Fruit fly (Drosophila melanogaster) whole organism, adult: ENCODE results near the gene AcCoAS.
A peak's percentile ranks its signal among the peaks of the same experiment; 100 is the strongest.

Experiments used
- CG11617 ChIP-seq: fragments of 200-800 bp; sonication (Bioruptor generic); optimal IDR thresholded peaks from 2 replicates; lab custom pipeline; 2017; ENCODE audit warnings: mild to moderate bottlenecking, missing biosample characterization, missing genetic modification reagents, missing genetic modification characterization
- CG12768 ChIP-seq: fragments of 200-800 bp; sonication (Bioruptor generic); optimal IDR thresholded peaks from 2 replicates; lab custom pipeline; 2017; ENCODE audit warnings: missing biosample characterization, missing genetic modification characterization, mild to moderate bottlenecking, moderate library complexity, missing genetic modification reagents
- CG14711 ChIP-seq: fragments of 200-800 bp; sonication (Bioruptor generic); optimal IDR thresholded peaks from 2 replicates; lab custom pipeline; 2018; ENCODE audit warnings: missing biosample characterization, mild to moderate bottlenecking, missing genetic modification characterization, moderate library complexity
- CG1620 ChIP-seq: fragments of 200-800 bp; sonication (Bioruptor generic); optimal IDR thresholded peaks from 2 replicates; lab custom pipeline; 2016; ENCODE audit warnings: missing biosample characterization, missing genetic modification characterization
- CG33017 ChIP-seq: fragments of 200-800 bp; sonication (Bioruptor generic); optimal IDR thresholded peaks from 2 replicates; lab custom pipeline; 2018; ENCODE audit warnings: missing biosample characterization, mild to moderate bottlenecking, missing genetic modification characterization, moderate library complexity
- CG5204 ChIP-seq: fragments of 200-800 bp; sonication (Bioruptor generic); optimal IDR thresholded peaks from 2 replicates; lab custom pipeline; 2016; ENCODE audit warnings: missing biosample characterization, missing genetic modification characterization
- CG7045 ChIP-seq: fragments of 200-800 bp; sonication (Bioruptor generic); optimal IDR thresholded peaks from 2 replicates; lab custom pipeline; 2017; ENCODE audit warnings: missing biosample characterization, mild to moderate bottlenecking, missing genetic modification characterization
- CG7101 ChIP-seq: fragments of 200-800 bp; sonication (Bioruptor generic); optimal IDR thresholded peaks from 2 replicates; lab custom pipeline; 2018; ENCODE audit warnings: missing biosample characterization, mild to moderate bottlenecking, missing genetic modification characterization, moderate library complexity
- Clk ChIP-seq: fragments of 200-800 bp; sonication (Bioruptor generic); optimal IDR thresholded peaks from 2 replicates; lab custom pipeline; 2017; ENCODE audit warnings: missing biosample characterization, missing genetic modification characterization
- Crg-1 ChIP-seq: fragments of 200-800 bp; sonication (Bioruptor generic); optimal IDR thresholded peaks from 2 replicates; lab custom pipeline; 2016; ENCODE audit warnings: missing biosample characterization, missing genetic modification characterization
- Hr96 ChIP-seq: fragments of 200-800 bp; sonication (Bioruptor generic); optimal IDR thresholded peaks from 2 replicates; lab custom pipeline; 2016; ENCODE audit warnings: missing biosample characterization, missing genetic modification characterization
- Mnt ChIP-seq: fragments of 200-800 bp; sonication (Bioruptor generic); optimal IDR thresholded peaks from 2 replicates; lab custom pipeline; 2016; ENCODE audit warnings: missing biosample characterization, mild to moderate bottlenecking, missing genetic modification characterization
- bab1 ChIP-seq: fragments of 200-800 bp; sonication (Bioruptor generic); optimal IDR thresholded peaks from 3 replicates; lab custom pipeline; 2019; ENCODE audit warnings: missing biosample characterization, mild to moderate bottlenecking, missing genetic modification characterization, moderate library complexity
- cic ChIP-seq: fragments of 200-800 bp; sonication (Bioruptor generic); optimal IDR thresholded peaks from 2 replicates; lab custom pipeline; 2017; ENCODE audit warnings: missing biosample characterization, mild to moderate bottlenecking, missing genetic modification characterization, moderate library complexity
- cnc ChIP-seq, 2 experiments: fragments of >200 bp; optimal IDR thresholded peaks; 2 replicates each; lab custom pipeline; 2017
- kay ChIP-seq: fragments of 200-800 bp; sonication (Bioruptor generic); peaks from one replicate; lab custom pipeline; 2016; ENCODE audit warnings: missing biosample characterization, missing genetic modification characterization, borderline replicate concordance
- ovo ChIP-seq: fragments of 200-800 bp; sonication (Bioruptor generic); optimal IDR thresholded peaks from 2 replicates; lab custom pipeline; 2016; ENCODE audit warnings: missing biosample characterization, missing genetic modification characterization
- pad ChIP-seq: fragments of 200-800 bp; sonication (Bioruptor generic); optimal IDR thresholded peaks from 3 replicates; lab custom pipeline; 2017; ENCODE audit warnings: missing biosample characterization, missing genetic modification characterization, mild to moderate bottlenecking, moderate library complexity, missing genetic modification reagents
- tj ChIP-seq: fragments of 200-800 bp; sonication (Bioruptor generic); optimal IDR thresholded peaks from 3 replicates; lab custom pipeline; 2017; ENCODE audit warnings: missing biosample characterization, mild to moderate bottlenecking, missing genetic modification characterization, moderate library complexity
- toe ChIP-seq: fragments of 200-800 bp; sonication (Bioruptor generic); optimal IDR thresholded peaks from 2 replicates; lab custom pipeline; 2016; ENCODE audit warnings: missing biosample characterization, missing genetic modification characterization

AcCoAS gene

DNA sequence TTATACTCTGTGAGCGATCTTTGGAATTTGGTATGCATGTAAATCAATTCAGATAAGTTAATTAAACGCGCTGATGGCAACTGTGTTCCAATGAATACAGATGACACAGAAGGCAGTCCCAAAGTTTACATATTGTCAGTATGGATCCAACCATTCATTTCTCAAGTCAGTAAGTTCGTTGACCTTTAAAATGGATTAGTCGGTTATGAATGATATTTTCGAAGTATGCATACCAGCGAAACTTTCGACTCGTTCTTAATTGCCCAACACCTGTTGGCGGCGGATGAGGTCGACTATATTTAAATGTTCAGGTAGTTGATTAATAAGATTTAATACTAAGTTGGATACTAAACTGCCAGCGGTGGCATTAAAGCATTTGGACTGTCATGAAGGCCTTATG, 10.3 kb upstream of the AcCoAS start:
- no peak for TF ChIP-seq CG12768 (GFP tag; lab: Kevin White, UChicago)
- no peak for TF ChIP-seq cic
- no peak for TF ChIP-seq bab1
- no peak for TF ChIP-seq toe (GFP tag; lab: Kevin White, UChicago)
- TF ChIP-seq CG1620 (GFP tag; lab: Kevin White, UChicago), result no peak
- no peak for TF ChIP-seq ovo (GFP tag; lab: Kevin White, UChicago)
- no peak for TF ChIP-seq CG11617 (GFP tag; lab: Kevin White, UChicago)
- no peak for TF ChIP-seq CG7101 (tag; lab: Kevin White, UChicago)

DNA sequence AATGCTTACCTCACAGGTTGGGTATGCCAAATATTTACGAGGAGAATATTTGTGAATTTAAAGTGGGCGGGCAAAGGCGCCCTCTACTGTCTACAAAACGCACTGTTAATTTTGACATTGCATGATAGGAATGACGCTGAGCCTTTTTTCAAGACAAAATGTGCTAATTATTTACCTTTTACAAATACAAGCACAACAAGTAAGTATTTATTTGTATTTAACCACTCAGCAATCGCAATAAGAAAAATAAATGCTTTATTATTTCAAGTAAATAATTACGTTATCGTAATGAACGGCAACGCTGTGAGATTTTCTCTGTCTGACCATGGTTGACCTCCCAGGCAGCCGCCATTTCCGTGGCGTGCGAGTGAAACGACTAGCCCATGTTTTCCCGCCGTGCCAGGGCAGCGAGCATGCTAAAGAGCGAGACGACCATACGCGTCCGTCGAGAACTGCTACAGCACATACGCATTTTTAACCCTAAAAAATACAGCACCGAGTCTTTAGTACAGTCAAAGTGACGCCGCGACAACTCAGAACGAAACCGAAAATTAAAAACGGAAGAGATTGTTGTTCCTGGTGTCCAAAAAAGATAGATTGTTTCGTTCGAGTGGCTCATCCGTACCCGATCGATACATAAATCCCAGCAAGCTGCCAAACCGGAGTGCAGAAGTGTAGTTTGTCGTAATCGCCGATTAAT, 5.7 kb upstream of the AcCoAS start, which contains the start of the genes CG12974 and pzg:
CG12974 (minus strand) TSS at position 324 of the 700 bp plus-strand sequence.
pzg (plus strand) TSS at position 461 of the 700 bp plus-strand sequence.
- TF ChIP-seq CG5204 (GFP tag; lab: Kevin White, UChicago) (no peak), CG14711 (tag; lab: Kevin White, UChicago) (peak; percentile 58), toe (GFP tag; lab: Kevin White, UChicago) (peak; percentile 77), CG11617 (GFP tag; lab: Kevin White, UChicago) (peak; percentile 84), CG7045 (GFP tag; lab: Kevin White, UChicago) (peak; percentile 70), CG12768 (GFP tag; lab: Kevin White, UChicago) (no peak), CG7101 (tag; lab: Kevin White, UChicago) (peak; percentile 70), bab1 (peak; percentile 97), Crg-1 (GFP tag; lab: Kevin White, UChicago) (peak; percentile 50), CG33017 (peak; percentile 46), pad (peak; percentile 77), cnc (optimal IDR thresholded peaks at IDR 0.05; lab: Kevin White, UChicago) (no peak), Mnt (GFP tag; lab: Kevin White, UChicago) (peak; percentile 77), tj (GFP tag; lab: Kevin White, UChicago) (peak; percentile 73), ovo (GFP tag; lab: Kevin White, UChicago) (peak; percentile 58), Hr96 (GFP tag; lab: Kevin White, UChicago) (peak; percentile 66), kay (GFP tag; lab: Kevin White, UChicago) (no peak), Clk (GFP tag; lab: Kevin White, UChicago) (peak; percentile 65), cic (no peak), CG1620 (GFP tag; lab: Kevin White, UChicago) (peak; percentile 84)

DNA sequence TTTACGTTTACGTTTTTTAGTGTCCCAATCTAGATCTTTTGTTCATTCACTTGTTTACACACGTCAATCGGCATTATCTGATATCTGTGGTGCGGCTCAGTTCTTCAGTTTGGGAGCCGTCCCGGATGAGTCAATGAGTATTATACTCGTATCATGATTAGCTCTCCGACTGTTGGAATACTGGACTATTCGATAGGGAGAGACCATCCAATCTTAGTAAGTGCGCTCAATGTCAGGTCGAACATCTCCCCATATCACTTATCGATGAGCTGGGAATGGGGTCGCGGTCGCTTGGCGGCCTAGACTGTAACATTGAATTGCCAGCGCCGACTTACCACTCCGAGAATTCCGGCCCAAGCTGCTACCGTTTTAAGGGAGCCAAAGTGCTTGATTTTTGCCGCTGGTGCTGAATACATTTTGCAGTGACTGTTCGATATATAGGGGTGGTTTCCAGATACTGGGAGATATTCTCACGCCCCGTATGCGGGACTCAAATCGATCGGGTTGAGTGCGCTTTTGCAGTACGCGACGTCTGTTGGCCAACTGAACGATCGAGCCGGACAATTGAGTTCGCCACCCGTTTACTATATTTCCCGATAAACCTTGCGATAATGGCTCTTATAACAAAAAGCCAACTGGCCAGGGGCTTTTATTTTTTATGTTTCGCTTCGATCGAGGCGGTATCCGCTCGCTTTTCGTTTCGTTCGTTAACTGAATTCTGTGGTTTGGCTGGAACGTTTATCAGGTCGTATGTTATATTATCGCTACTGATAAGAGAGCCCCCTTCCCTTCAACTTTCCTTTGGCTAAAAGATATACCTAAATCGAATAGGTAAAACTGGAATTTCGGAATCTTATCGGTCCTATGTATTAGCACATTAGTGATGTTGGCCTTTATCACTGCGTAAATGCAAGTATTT, 4.9 kb upstream of the AcCoAS start:
- no peak for TF ChIP-seq Hr96 (GFP tag; lab: Kevin White, UChicago)
- TF ChIP-seq cic, result peak; percentile 27

DNA sequence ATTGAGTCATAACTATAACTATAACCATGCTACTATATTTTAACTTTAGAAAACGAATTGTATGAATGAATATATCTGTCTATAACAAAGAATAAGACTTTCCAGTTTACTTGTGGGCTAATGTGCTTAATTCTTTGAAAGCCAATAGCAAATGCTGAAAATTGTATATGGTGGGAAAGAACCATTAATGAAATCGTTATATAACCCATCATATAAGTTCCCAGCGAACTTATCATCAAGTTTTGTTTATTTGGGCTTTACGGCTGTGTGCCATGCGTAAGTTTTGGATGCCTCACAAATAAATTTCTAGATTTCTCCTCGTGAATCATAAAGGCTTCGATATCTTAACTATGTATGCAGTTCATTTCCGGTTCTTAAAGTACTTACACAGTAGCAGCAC, 3.8 kb upstream of the AcCoAS start:
- TF ChIP-seq CG7101 (tag; lab: Kevin White, UChicago) (no peak), bab1 (no peak), kay (GFP tag; lab: Kevin White, UChicago) (no peak), Crg-1 (GFP tag; lab: Kevin White, UChicago) (no peak), CG11617 (GFP tag; lab: Kevin White, UChicago) (no peak), toe (GFP tag; lab: Kevin White, UChicago) (no peak), cnc (optimal IDR thresholded peaks at IDR 0.05; lab: Kevin White, UChicago) (no peak), pad (no peak), CG1620 (GFP tag; lab: Kevin White, UChicago) (no peak), CG14711 (tag; lab: Kevin White, UChicago) (no peak), CG5204 (GFP tag; lab: Kevin White, UChicago) (no peak), CG7045 (GFP tag; lab: Kevin White, UChicago) (no peak), tj (GFP tag; lab: Kevin White, UChicago) (no peak), Mnt (GFP tag; lab: Kevin White, UChicago) (no peak)

DNA sequence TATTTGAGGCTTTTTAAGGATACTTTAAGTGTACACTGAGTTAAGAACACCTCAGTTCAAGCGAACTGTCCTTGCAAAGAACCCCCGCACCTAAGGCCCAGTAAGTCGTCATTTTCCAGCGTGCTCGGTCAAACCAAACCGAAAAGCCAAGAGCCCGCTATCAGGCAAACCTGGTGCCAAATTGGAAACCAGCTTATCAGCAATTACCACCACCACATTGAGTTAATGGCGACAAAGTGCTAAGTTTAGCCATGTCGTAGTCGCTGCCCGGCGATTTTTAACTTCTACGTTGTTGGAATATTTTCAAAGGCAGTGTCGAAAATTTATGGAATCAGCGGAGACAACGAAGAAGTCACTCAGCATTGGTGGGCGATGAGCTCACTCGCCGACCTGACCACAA, 2.7 kb upstream of the AcCoAS start:
- TF ChIP-seq Mnt (GFP tag; lab: Kevin White, UChicago), result no peak
- TF ChIP-seq pad, result no peak
- no peak for TF ChIP-seq CG7045 (GFP tag; lab: Kevin White, UChicago)
- no peak for TF ChIP-seq Clk (GFP tag; lab: Kevin White, UChicago)
- no peak for TF ChIP-seq CG5204 (GFP tag; lab: Kevin White, UChicago)
- no peak for TF ChIP-seq CG7101 (tag; lab: Kevin White, UChicago)
- TF ChIP-seq Hr96 (GFP tag; lab: Kevin White, UChicago), result no peak
- TF ChIP-seq CG11617 (GFP tag; lab: Kevin White, UChicago), result no peak
- no peak for TF ChIP-seq CG33017
- no peak for TF ChIP-seq CG14711 (tag; lab: Kevin White, UChicago)
- no peak for TF ChIP-seq Crg-1 (GFP tag; lab: Kevin White, UChicago)
- TF ChIP-seq ovo (GFP tag; lab: Kevin White, UChicago), result no peak
- no peak for TF ChIP-seq cnc (optimal IDR thresholded peaks at IDR 0.05; lab: Kevin White, UChicago)
- TF ChIP-seq kay (GFP tag; lab: Kevin White, UChicago), result no peak
- no peak for TF ChIP-seq CG1620 (GFP tag; lab: Kevin White, UChicago)
- no peak for TF ChIP-seq tj (GFP tag; lab: Kevin White, UChicago)
- TF ChIP-seq cic, result no peak
- TF ChIP-seq bab1, result no peak
- TF ChIP-seq toe (GFP tag; lab: Kevin White, UChicago), result no peak
- no peak for TF ChIP-seq CG12768 (GFP tag; lab: Kevin White, UChicago)
